1 worm cellular context compared by ENCODE assay signal in the genomic region with DNA sequence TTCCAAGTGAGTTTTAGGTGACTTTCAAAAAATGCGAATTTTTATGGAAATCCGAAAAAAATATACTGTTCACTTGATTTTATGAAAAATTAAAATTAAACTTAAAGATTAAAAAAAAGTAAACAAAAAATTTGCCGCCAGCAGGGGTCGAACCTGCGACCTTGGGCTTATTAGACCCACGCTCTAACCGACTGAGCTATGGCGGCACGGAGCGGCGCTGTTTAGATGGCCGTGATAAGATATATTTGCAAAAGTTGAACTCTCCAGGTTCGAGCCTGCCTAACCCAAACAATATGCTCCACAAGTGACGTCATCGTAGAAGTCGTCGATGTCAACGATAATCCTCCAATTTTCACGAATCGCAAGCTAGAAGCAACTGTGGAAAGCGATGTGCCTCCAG.
TF ChIP-seq lines count a peak whose summit lies in the region.

No protein-coding gene starts in this region.

TF ChIP-seq in whole organism, L4 larva, 104 proteins besides CTCF, POLR2A, EP300 and RAD21 (continued from another document):
- no peak for TF ChIP-seq daf-8 (GFP tag; IDR thresholded peaks at IDR 0.05; lab: Robert Waterston, UW)
- TF ChIP-seq snpc-1.2 (GFP tag; IDR thresholded peaks at IDR 0.05; lab: Robert Waterston, UW): peak; percentile 67
- TF ChIP-seq aly-2 (tag; optimal IDR thresholded peaks at IDR 0.05; lab: Kevin White, UChicago): no peak
- TF ChIP-seq nhr-237 (tag; optimal IDR thresholded peaks at IDR 0.05; lab: Kevin White, UChicago): no peak
- no peak for TF ChIP-seq tag-97 (GFP tag; IDR thresholded peaks at IDR 0.05; lab: Robert Waterston, UW)
- TF ChIP-seq ceh-62 (tag; optimal IDR thresholded peaks at IDR 0.05; lab: Kevin White, UChicago): no peak
- TF ChIP-seq lin-13 (GFP tag; optimal IDR thresholded peaks at IDR 0.05; lab: Kevin White, UChicago): peak; percentile 0
- no peak for TF ChIP-seq ZK337.2 (GFP tag; IDR thresholded peaks at IDR 0.05; lab: Robert Waterston, UW)
- TF ChIP-seq cey-2 (tag; optimal IDR thresholded peaks at IDR 0.05; lab: Kevin White, UChicago; ENCODE audit: borderline replicate concordance, insufficient read depth): no peak
- TF ChIP-seq sdz-12 (GFP tag; optimal IDR thresholded peaks at IDR 0.05; lab: Kevin White, UChicago): no peak
- TF ChIP-seq Y48G9A.11 (GFP tag; IDR thresholded peaks at IDR 0.05; lab: Robert Waterston, UW): no peak
- TF ChIP-seq dmd-9 (GFP tag; IDR thresholded peaks at IDR 0.05; lab: Robert Waterston, UW): no peak
- no peak for TF ChIP-seq ztf-11 (tag; optimal IDR thresholded peaks at IDR 0.05; lab: Kevin White, UChicago)
- TF ChIP-seq nhr-41 (GFP tag; IDR thresholded peaks at IDR 0.05; lab: Robert Waterston, UW): no peak
- no peak for TF ChIP-seq ceh-32 (tag; optimal IDR thresholded peaks at IDR 0.05; lab: Kevin White, UChicago; ENCODE audit: poor library complexity)
- TF ChIP-seq tra-1 (GFP tag; IDR thresholded peaks at IDR 0.05; lab: Robert Waterston, UW): no peak
- no peak for TF ChIP-seq daf-16 (GFP tag; optimal IDR thresholded peaks at IDR 0.05; lab: Kevin White, UChicago)
- TF ChIP-seq daf-16 (tag; optimal IDR thresholded peaks at IDR 0.05; lab: Kevin White, UChicago): no peak
- TF ChIP-seq skn-1 (tag; optimal IDR thresholded peaks at IDR 0.05; lab: Kevin White, UChicago): no peak
- TF ChIP-seq Y105C5A.15 (GFP tag; IDR thresholded peaks at IDR 0.05; lab: Robert Waterston, UW): no peak
- no peak for TF ChIP-seq nhr-25 (tag; optimal IDR thresholded peaks at IDR 0.05; lab: Kevin White, UChicago; ENCODE audit: borderline replicate concordance, insufficient read depth)
- TF ChIP-seq fkh-10 (GFP tag; optimal IDR thresholded peaks at IDR 0.05; lab: Kevin White, UChicago): no peak
- TF ChIP-seq vab-7 (GFP tag; IDR thresholded peaks at IDR 0.05; lab: Robert Waterston, UW): peak; percentile 27; the same call in 1 of the 2 replicates
- no peak for TF ChIP-seq spr-3 (GFP tag; optimal IDR thresholded peaks at IDR 0.05; lab: Kevin White, UChicago)
- no peak for TF ChIP-seq Y75B8A.6 (GFP tag; IDR thresholded peaks at IDR 0.05; lab: Robert Waterston, UW)
- peak; percentile 38 for TF ChIP-seq mes-2 (tag; optimal IDR thresholded peaks at IDR 0.05; lab: Kevin White, UChicago; ENCODE audit: poor library complexity, severe bottlenecking)
- TF ChIP-seq lin-39 (tag; optimal IDR thresholded peaks at IDR 0.05; lab: Kevin White, UChicago): no peak
- TF ChIP-seq lin-15B (tag; optimal IDR thresholded peaks at IDR 0.05; lab: Kevin White, UChicago): no peak
- no peak for TF ChIP-seq T20F7.1 (GFP tag; optimal IDR thresholded peaks at IDR 0.05; lab: Kevin White, UChicago)
- no peak for TF ChIP-seq R02D3.7 (tag; optimal IDR thresholded peaks at IDR 0.05; lab: Kevin White, UChicago)
- TF ChIP-seq daf-19 (GFP tag; conservative IDR thresholded peaks at IDR 0.05; lab: Robert Waterston, UW): no peak
- TF ChIP-seq mdl-1 (tag; optimal IDR thresholded peaks at IDR 0.05; lab: Kevin White, UChicago): no peak
- no peak for TF ChIP-seq lir-3 (tag; optimal IDR thresholded peaks at IDR 0.05; lab: Kevin White, UChicago)
- TF ChIP-seq madf-5 (GFP tag; IDR thresholded peaks at IDR 0.05; lab: Robert Waterston, UW): no peak
- no peak for TF ChIP-seq F10B5.3 (tag; optimal IDR thresholded peaks at IDR 0.05; lab: Kevin White, UChicago)
- TF ChIP-seq nhr-10 (tag; optimal IDR thresholded peaks at IDR 0.05; lab: Kevin White, UChicago): no peak
- TF ChIP-seq egl-43 (GFP tag; IDR thresholded peaks at IDR 0.05; lab: Robert Waterston, UW): no peak
- TF ChIP-seq nhr-111 (GFP tag; optimal IDR thresholded peaks at IDR 0.05; lab: Kevin White, UChicago): no peak
- no peak for TF ChIP-seq arid-1 (GFP tag; conservative IDR thresholded peaks at IDR 0.05; lab: Robert Waterston, UW)
- TF ChIP-seq duxl-1 (tag; optimal IDR thresholded peaks at IDR 0.05; lab: Kevin White, UChicago; ENCODE audit: poor library complexity): no peak
- TF ChIP-seq dpl-1 (GFP tag; optimal IDR thresholded peaks at IDR 0.05; lab: Kevin White, UChicago): no peak
- TF ChIP-seq ceh-28 (tag; optimal IDR thresholded peaks at IDR 0.05; lab: Kevin White, UChicago): no peak
- no peak for TF ChIP-seq nhr-76 (tag; optimal IDR thresholded peaks at IDR 0.05; lab: Kevin White, UChicago)
- TF ChIP-seq egl-27 (tag; optimal IDR thresholded peaks at IDR 0.05; lab: Kevin White, UChicago): no peak
- TF ChIP-seq lin-29 (GFP tag; IDR thresholded peaks at IDR 0.05; lab: Robert Waterston, UW): no peak
- no peak for TF ChIP-seq ceh-82 (tag; optimal IDR thresholded peaks at IDR 0.05; lab: Kevin White, UChicago)
- TF ChIP-seq dmd-8 (GFP tag; IDR thresholded peaks at IDR 0.05; lab: Robert Waterston, UW): no peak
- TF ChIP-seq hlh-11 (tag; optimal IDR thresholded peaks at IDR 0.05; lab: Kevin White, UChicago): no peak
- no peak for TF ChIP-seq hlh-30 (tag; optimal IDR thresholded peaks at IDR 0.05; lab: Kevin White, UChicago; ENCODE audit: insufficient read depth)
- TF ChIP-seq unc-130 (GFP tag; optimal IDR thresholded peaks at IDR 0.05; lab: Kevin White, UChicago): no peak
- no peak for TF ChIP-seq nhr-42 (GFP tag; IDR thresholded peaks at IDR 0.05; lab: Robert Waterston, UW)
- peak; percentile 8 for TF ChIP-seq spr-1 (tag; optimal IDR thresholded peaks at IDR 0.05; lab: Kevin White, UChicago)
